Worm (Caenorhabditis elegans) whole organism, L4 larva: ENCODE measurements around the gene R07E4.3.

Experiments
- F44E2.7 ChIP-seq: fragments of 200-800 bp; sonication (Bioruptor generic); IDR thresholded peaks from 2 replicates; pipeline ENCODE4 v2.1.2; 2022; ENCODE audit warnings: missing genetic modification characterization, missing compliant biosample characterization
- R02D3.7 ChIP-seq: fragments of 150-350 bp; sonication (generic microtip); optimal IDR thresholded peaks from 3 replicates; lab custom pipeline; 2014; ENCODE audit warnings: missing biosample characterization, missing genetic modification characterization
- daf-12 ChIP-seq: fragments of 150-350 bp; optimal IDR thresholded peaks from 2 replicates; lab custom pipeline; 2014; ENCODE audit warnings: missing biosample characterization, missing genetic modification reagents, missing genetic modification characterization
- egl-27 ChIP-seq: sonication (generic microtip); optimal IDR thresholded peaks from 3 replicates; lab custom pipeline; 2017; ENCODE audit warnings: missing biosample characterization, missing genetic modification reagents, missing genetic modification characterization
- fos-1 ChIP-seq: fragments of 150-350 bp; optimal IDR thresholded peaks from 2 replicates; lab custom pipeline; 2014; ENCODE audit warnings: missing biosample characterization, missing genetic modification characterization
- hlh-30 ChIP-seq: sonication (generic microtip); optimal IDR thresholded peaks from 2 replicates; lab custom pipeline; 2017; ENCODE audit warnings: antibody characterized with exemption, mild to moderate bottlenecking, missing genetic modification characterization, missing compliant biosample characterization; ENCODE audit not compliant: insufficient read depth
- lim-7 ChIP-seq: fragments of 200-800 bp; sonication (Bioruptor generic); IDR thresholded peaks from 2 replicates; pipeline ENCODE4 v1.3.6; 2022; ENCODE audit warnings: missing genetic modification characterization, missing compliant biosample characterization
- lin-13 ChIP-seq: fragments of 150-350 bp; optimal IDR thresholded peaks from 2 replicates; lab custom pipeline; 2014; ENCODE audit warnings: missing biosample characterization, missing genetic modification reagents, missing genetic modification characterization
- mdl-1 ChIP-seq, 2 experiments: fragments of 150-350 bp in 1 of 2; sonication (generic microtip) in 1 of 2; optimal IDR thresholded peaks; 2 replicates each; lab custom pipeline; 2014 to 2017; ENCODE audit warnings: missing biosample characterization in 2 of 2, missing genetic modification characterization in 2 of 2
- nhr-237 ChIP-seq: sonication (generic microtip); optimal IDR thresholded peaks from 2 replicates; lab custom pipeline; 2017; ENCODE audit warnings: missing biosample characterization, missing genetic modification characterization
- spr-3 ChIP-seq: fragments of 200-800 bp; sonication (Bioruptor generic); optimal IDR thresholded peaks from 2 replicates; lab custom pipeline; 2018; ENCODE audit warnings: mild to moderate bottlenecking, missing genetic modification characterization, missing compliant biosample characterization
- unc-130 ChIP-seq: sonication (generic microtip); optimal IDR thresholded peaks from 2 replicates; lab custom pipeline; 2016; ENCODE audit warnings: missing genetic modification reagents, missing genetic modification characterization, missing compliant biosample characterization
- unc-62 ChIP-seq, 3 experiments: fragments of 150-350 bp in 1 of 3; sonication (generic microtip); optimal IDR thresholded peaks in 2 of 3; peaks in 1 of 3; 1 replicate in 1 of 3; 2 replicates in 2 of 3; lab custom pipeline; 2014 to 2017; ENCODE audit warnings: missing biosample characterization in 3 of 3, missing genetic modification characterization in 3 of 3, missing genetic modification reagents in 3 of 3, missing genotype in 1 of 3

DNA sequence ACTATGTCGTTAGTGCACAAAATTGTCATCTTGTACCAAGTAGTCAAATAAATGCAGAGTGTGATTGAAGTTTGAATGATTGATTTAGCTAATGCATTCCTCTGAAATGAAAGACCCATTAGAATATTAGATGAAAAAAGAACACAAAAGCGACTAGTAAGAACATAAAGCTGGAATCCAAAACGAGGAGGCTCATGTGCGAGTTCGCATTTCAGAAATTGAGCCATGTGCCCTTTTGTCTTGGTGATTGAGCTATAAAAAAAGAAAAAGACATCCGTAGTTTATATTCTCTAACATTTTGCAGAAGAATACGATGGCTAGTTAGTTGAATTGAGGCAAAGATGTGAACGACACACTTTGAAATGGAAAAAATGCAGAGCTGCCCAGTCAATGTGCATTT, 48.2 kb downstream of the R07E4.3 start, which contains the start of gene F22F4.4:
- TF ChIP-seq mdl-1 (tag; optimal IDR thresholded peaks at IDR 0.05; lab: Kevin White, UChicago) (no peak), lim-7 (no peak), spr-3 (GFP tag; lab: Kevin White, UChicago) (no peak), unc-130 (no peak), lin-13 (no peak), hlh-30 (tag; lab: Kevin White, UChicago) (no peak), egl-27 (no peak), fos-1 (tag; lab: Kevin White, UChicago) (no peak), daf-12 (tag; lab: Kevin White, UChicago) (no peak), F44E2.7 (GFP tag; lab: Robert Waterston, UW) (no peak), unc-62 (GFP tag; optimal IDR thresholded peaks at IDR 0.05 in 1 of 2; lab: Kevin White, UChicago) (peak in 1 of 2 experiments; percentile 21), unc-62 (tag; optimal IDR thresholded peaks at IDR 0.05; lab: Kevin White, UChicago) (no peak), R02D3.7 (no peak), nhr-237 (tag; lab: Kevin White, UChicago) (no peak)
